Worm (Caenorhabditis elegans) whole organism, early embryonic: ENCODE measurements around the gene Y54E2A.4.

ENCODE experiments used
- F13C5.2 ChIP-seq: sonication (generic microtip); optimal IDR thresholded peaks from 2 replicates; lab custom pipeline; 2017; ENCODE audit warnings: mild to moderate bottlenecking, missing genetic modification characterization, inconsistent platforms, missing compliant biosample characterization
- aly-1 ChIP-seq: sonication (generic microtip); optimal IDR thresholded peaks from 2 replicates; lab custom pipeline; 2016; ENCODE audit warnings: missing genetic modification characterization, missing compliant biosample characterization
- ama-1 ChIP-seq: fragments of 150-350 bp; optimal IDR thresholded peaks from 2 replicates; lab custom pipeline; 2014
- ceh-36 ChIP-seq: sonication (generic microtip); optimal IDR thresholded peaks from 2 replicates; lab custom pipeline; 2016; ENCODE audit warnings: missing genetic modification characterization, inconsistent platforms, missing compliant biosample characterization
- ets-7 ChIP-seq: sonication (generic microtip); optimal IDR thresholded peaks from 2 replicates; lab custom pipeline; 2016; ENCODE audit warnings: missing genotype, missing genetic modification characterization, missing compliant biosample characterization
- flt-1 ChIP-seq: fragments of 200-800 bp; sonication (Bioruptor generic); IDR thresholded peaks from 2 replicates; pipeline ENCODE4 v1.3.6; 2022; ENCODE audit warnings: missing genetic modification characterization, missing compliant biosample characterization
- hmbx-1 ChIP-seq: sonication (generic microtip); optimal IDR thresholded peaks from 2 replicates; lab custom pipeline; 2016; ENCODE audit warnings: mild to moderate bottlenecking, missing genetic modification characterization, missing compliant biosample characterization
- hmg-4 ChIP-seq: fragments of 200-800 bp; sonication (Bioruptor generic); optimal IDR thresholded peaks from 2 replicates; lab custom pipeline; 2018; ENCODE audit warnings: mild to moderate bottlenecking, missing genetic modification characterization, missing compliant biosample characterization
- hnd-1 ChIP-seq: sonication (generic microtip); optimal IDR thresholded peaks from 2 replicates; lab custom pipeline; 2016; ENCODE audit warnings: missing genetic modification characterization, missing compliant biosample characterization
- pes-1 ChIP-seq: fragments of 200-800 bp; sonication (Bioruptor generic); IDR thresholded peaks from 2 replicates; pipeline ENCODE4 v1.3.6; 2022; ENCODE audit warnings: missing genetic modification reagents, missing genetic modification characterization, missing compliant biosample characterization
- tbx-11 ChIP-seq: fragments of 200-800 bp; sonication (Bioruptor generic); IDR thresholded peaks from 2 replicates; pipeline ENCODE4 v1.3.6; 2022; ENCODE audit warnings: missing genetic modification characterization, missing compliant biosample characterization
- tbx-37 ChIP-seq: fragments of 200-800 bp; sonication (Bioruptor generic); conservative IDR thresholded peaks from 2 replicates; pipeline ENCODE4 v1.3.6; 2022; ENCODE audit warnings: missing genetic modification reagents, missing genetic modification characterization, missing compliant biosample characterization
- tra-4 ChIP-seq: sonication (generic microtip); optimal IDR thresholded peaks from 2 replicates; lab custom pipeline; 2017; ENCODE audit warnings: missing genetic modification characterization, missing compliant biosample characterization

- no peak for TF ChIP-seq ama-1 (lab: Kevin White, UChicago)
- TF ChIP-seq ets-7, result no peak
- TF ChIP-seq ceh-36 (tag; lab: Kevin White, UChicago), result no peak
- no peak for TF ChIP-seq tbx-11 (GFP tag; lab: Robert Waterston, UW)
- TF ChIP-seq hmbx-1 (tag; lab: Kevin White, UChicago), result no peak
- TF ChIP-seq tbx-37 (GFP tag; lab: Robert Waterston, UW), result no peak
- TF ChIP-seq hmg-4 (GFP tag; lab: Kevin White, UChicago), result no peak
- no peak for TF ChIP-seq F13C5.2 (tag; lab: Kevin White, UChicago)
- no peak for TF ChIP-seq aly-1 (tag; lab: Kevin White, UChicago)
- TF ChIP-seq hnd-1 (tag; lab: Kevin White, UChicago), result no peak
- no peak for TF ChIP-seq pes-1 (GFP tag; lab: Robert Waterston, UW)
- no peak for TF ChIP-seq flt-1 (GFP tag; lab: Robert Waterston, UW)
- no peak for TF ChIP-seq tra-4 (tag; lab: Kevin White, UChicago)
These were observed 1.2 kb upstream of the Y54E2A.4 start for ce11 chrII:14753246-14753645.
